Worm (Caenorhabditis elegans): ENCODE measurements around the gene pgm-1.
"Not testable (repeated sequence)": the region's sequence is repeated elsewhere in the genome, so short reads cannot be mapped to it uniquely, and the experiment has no call there.

pgm-1 gene

DNA sequence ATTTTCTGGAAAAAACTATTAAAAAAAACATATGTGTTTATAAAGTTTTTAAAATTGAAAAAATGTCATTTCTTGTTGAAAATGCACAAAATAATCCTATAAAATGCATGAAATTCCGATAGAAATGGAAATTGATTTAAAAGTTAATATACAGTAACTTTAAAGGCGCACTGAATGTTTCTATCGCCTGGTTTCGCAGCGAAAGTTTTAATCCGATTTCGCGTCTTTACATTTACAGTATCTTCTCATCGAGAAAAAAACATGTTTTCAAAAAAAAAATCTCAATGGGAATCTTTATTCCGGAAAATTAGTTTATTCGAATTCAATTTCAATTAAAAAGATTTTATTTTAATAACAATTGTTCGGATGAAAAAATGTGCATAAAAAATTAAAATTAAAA lies 25.0 kb downstream of the pgm-1 start, which contains the start of gene R05F9.11:
TSS of gene R05F9.11 (minus strand) at position 5 of the 400 bp plus-strand sequence.
- TF ChIP-seq daf-19 (GFP tag; conservative IDR thresholded peaks at IDR 0.05) (no peak), unc-62 (GFP tag; optimal IDR thresholded peaks at IDR 0.05 in 1 of 2) (no peak), unc-62 (tag; optimal IDR thresholded peaks at IDR 0.05) (no peak), unc-130 (GFP tag; optimal IDR thresholded peaks at IDR 0.05) (peak; percentile 10), ceh-82 (tag; optimal IDR thresholded peaks at IDR 0.05) (no peak), ceh-20 (GFP tag; IDR thresholded peaks at IDR 0.05) (no peak), lsy-2 (tag; optimal IDR thresholded peaks at IDR 0.05) (peak in 1 of 2 experiments; percentile 58), fos-1 (tag; optimal IDR thresholded peaks at IDR 0.05) (no peak), mxl-3 (GFP tag; optimal IDR thresholded peaks at IDR 0.05) (no peak), F49E8.2 (tag; optimal IDR thresholded peaks at IDR 0.05; ENCODE audit: borderline replicate concordance) (peak; percentile 10), gei-8 (GFP tag; optimal IDR thresholded peaks at IDR 0.05) (no peak)

DNA sequence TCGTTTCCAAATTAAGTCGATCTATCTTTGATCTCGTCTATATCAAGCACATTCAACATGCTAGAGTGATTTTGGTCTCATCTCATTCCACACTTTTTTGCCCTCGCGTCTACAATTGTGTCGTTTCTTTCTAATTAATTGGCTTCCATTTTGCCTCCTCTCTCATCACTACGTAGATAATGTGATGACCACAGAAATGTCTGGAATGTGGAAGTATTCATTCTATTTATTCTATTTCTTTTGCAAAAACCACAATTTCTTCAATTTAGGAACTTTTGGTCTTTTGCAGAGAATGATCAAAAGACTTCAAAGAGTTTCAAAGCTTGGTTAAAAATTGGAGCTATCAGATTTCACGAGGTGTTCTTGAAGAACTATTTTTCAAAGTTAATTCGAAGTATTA lies 26.3 kb downstream of the pgm-1 start:
- TF ChIP-seq Y105C5A.15 (GFP tag; IDR thresholded peaks at IDR 0.05) (no peak), aha-1 (tag) (peak; percentile 48)

DNA sequence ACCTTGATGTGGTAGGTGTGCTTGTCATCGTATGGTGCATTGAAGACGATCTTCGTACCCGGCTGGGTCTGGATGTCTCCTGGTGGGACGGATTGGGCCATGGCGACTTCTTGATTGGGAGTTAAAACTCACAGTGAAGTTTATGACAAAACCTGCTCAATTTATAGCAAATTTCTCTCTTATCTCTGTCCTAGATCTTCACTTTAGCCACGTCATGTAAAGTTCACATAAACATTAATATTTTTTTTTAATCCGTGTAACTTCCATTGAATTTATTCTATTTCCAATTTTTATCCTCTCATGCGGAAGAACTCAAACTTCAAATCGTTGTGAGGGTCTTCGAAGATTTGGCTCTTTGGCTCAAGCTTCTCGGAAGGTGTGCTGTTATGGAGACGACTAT lies 27.2 kb downstream of the pgm-1 start, which contains the start of gene msp-31:
TSS of gene msp-31 (minus strand) at position 101 of the 400 bp plus-strand sequence.
- TF ChIP-seq vab-7 (GFP tag; IDR thresholded peaks at IDR 0.05); dve-1 (tag; optimal IDR thresholded peaks at IDR 0.05; ENCODE audit: insufficient read depth); F37D6.2 (tag; optimal IDR thresholded peaks at IDR 0.05): not testable (repeated sequence)

DNA sequence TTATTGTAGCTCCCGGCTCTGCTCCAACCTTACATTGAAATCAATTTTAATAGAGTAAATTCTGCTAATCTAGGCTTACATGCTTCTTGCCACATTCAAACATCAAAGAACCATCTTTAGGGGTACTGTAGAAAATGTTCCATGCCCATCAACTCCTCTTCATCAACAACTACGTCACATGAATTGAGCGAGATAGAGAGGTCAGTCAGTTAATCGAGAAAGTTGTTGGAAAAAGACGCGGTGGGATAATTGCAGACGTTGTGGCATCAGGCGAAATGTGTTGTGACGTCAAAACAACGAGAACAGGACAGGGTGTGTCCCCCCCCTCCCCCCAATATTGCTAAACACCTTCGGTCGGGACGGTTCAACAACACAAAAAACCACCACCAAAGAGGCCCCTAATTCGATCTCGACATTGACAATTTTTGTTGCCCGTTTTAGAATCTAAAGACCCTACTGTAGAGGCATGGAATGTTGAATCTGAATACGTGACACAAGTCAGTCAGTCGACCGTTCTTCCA lies 29.3 kb downstream of the pgm-1 start:
- TF ChIP-seq zfp-3 (GFP tag; conservative IDR thresholded peaks at IDR 0.05) = no peak
- peak in 1 of 2 experiments; percentile 62 for TF ChIP-seq unc-62 (GFP tag; optimal IDR thresholded peaks at IDR 0.05 in 1 of 2)
- no peak for TF ChIP-seq unc-62 (tag; optimal IDR thresholded peaks at IDR 0.05)
- TF ChIP-seq sdz-12 (GFP tag; optimal IDR thresholded peaks at IDR 0.05) = no peak
- no peak for TF ChIP-seq tra-1 (GFP tag; IDR thresholded peaks at IDR 0.05)
- no peak for TF ChIP-seq mxl-3 (GFP tag; optimal IDR thresholded peaks at IDR 0.05)

DNA sequence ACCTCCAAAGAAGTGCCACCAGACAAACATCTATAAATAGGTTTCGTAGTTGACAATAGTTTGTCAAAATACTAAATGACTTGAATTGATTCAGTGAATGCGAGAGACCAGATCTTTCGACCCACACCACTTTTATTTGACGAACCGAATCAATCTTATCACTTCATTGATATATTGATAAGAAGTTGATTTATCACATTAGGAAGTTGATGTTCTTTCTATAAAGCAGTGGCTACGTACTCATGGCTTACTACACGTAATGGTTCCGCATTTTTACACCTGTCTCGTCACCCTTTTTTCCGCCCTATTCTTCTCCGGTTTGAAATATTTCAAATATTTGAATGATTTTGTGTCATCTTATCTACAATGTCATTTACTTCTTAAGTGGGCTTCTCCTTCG lies 31.4 kb downstream of the pgm-1 start:
- TF ChIP-seq ceh-28 (tag; optimal IDR thresholded peaks at IDR 0.05) (no peak), R02D3.7 (tag; optimal IDR thresholded peaks at IDR 0.05) (no peak), nhr-77 (tag; optimal IDR thresholded peaks at IDR 0.05) (no peak), nhr-28 (tag; optimal IDR thresholded peaks at IDR 0.05) (peak; percentile 17), mxl-2 (GFP tag; conservative IDR thresholded peaks at IDR 0.05) (no peak), ZK546.5 (tag; optimal IDR thresholded peaks at IDR 0.05) (no peak), dve-1 (tag; optimal IDR thresholded peaks at IDR 0.05; ENCODE audit: insufficient read depth) (peak; percentile 42), pqm-1 (tag; optimal IDR thresholded peaks at IDR 0.05) (peak; percentile 63), jun-1 (tag; optimal IDR thresholded peaks at IDR 0.05) (no peak), F37D6.2 (tag; optimal IDR thresholded peaks at IDR 0.05) (no peak), hlh-30 (tag; optimal IDR thresholded peaks at IDR 0.05; ENCODE audit: insufficient read depth) (no peak), hlh-11 (tag; optimal IDR thresholded peaks at IDR 0.05) (peak; percentile 6), F44E2.7 (GFP tag; IDR thresholded peaks at IDR 0.05) (no peak), mep-1 (tag; optimal IDR thresholded peaks at IDR 0.05) (no peak), T20F7.1 (GFP tag; optimal IDR thresholded peaks at IDR 0.05) (no peak), ZK337.2 (GFP tag; IDR thresholded peaks at IDR 0.05) (no peak), F26F4.8 (GFP tag; conservative IDR thresholded peaks at IDR 0.05) (no peak), zfp-3 (GFP tag; conservative IDR thresholded peaks at IDR 0.05) (no peak), aly-2 (tag; optimal IDR thresholded peaks at IDR 0.05) (no peak)

All from whole organism, L4 larva.